Worm (Caenorhabditis elegans) whole organism, early embryonic: ENCODE measurements around the gene F40D4.17.

Experiments
- B0310.2 ChIP-seq: sonication (generic microtip); optimal IDR thresholded peaks from 2 replicates; lab custom pipeline; 2016; ENCODE audit warnings: mild to moderate bottlenecking, missing genetic modification characterization, missing compliant biosample characterization
- aly-1 ChIP-seq: sonication (generic microtip); optimal IDR thresholded peaks from 2 replicates; lab custom pipeline; 2016; ENCODE audit warnings: missing genetic modification characterization, missing compliant biosample characterization
- ama-1 ChIP-seq: fragments of 150-350 bp; optimal IDR thresholded peaks from 2 replicates; lab custom pipeline; 2014
- ceh-13 ChIP-seq: fragments of 200-800 bp; sonication (Bioruptor generic); optimal IDR thresholded peaks from 2 replicates; lab custom pipeline; 2018; ENCODE audit warnings: mild to moderate bottlenecking, missing genetic modification characterization, missing compliant biosample characterization
- ceh-36 ChIP-seq: sonication (generic microtip); optimal IDR thresholded peaks from 2 replicates; lab custom pipeline; 2016; ENCODE audit warnings: missing genetic modification characterization, inconsistent platforms, missing compliant biosample characterization
- ets-7 ChIP-seq: sonication (generic microtip); optimal IDR thresholded peaks from 2 replicates; lab custom pipeline; 2016; ENCODE audit warnings: missing genotype, missing genetic modification characterization, missing compliant biosample characterization
- flt-1 ChIP-seq: fragments of 200-800 bp; sonication (Bioruptor generic); IDR thresholded peaks from 2 replicates; pipeline ENCODE4 v1.3.6; 2022; ENCODE audit warnings: missing genetic modification characterization, missing compliant biosample characterization
- pes-1 ChIP-seq: fragments of 200-800 bp; sonication (Bioruptor generic); IDR thresholded peaks from 2 replicates; pipeline ENCODE4 v1.3.6; 2022; ENCODE audit warnings: missing genetic modification reagents, missing genetic modification characterization, missing compliant biosample characterization
- scrt-1 ChIP-seq: fragments of 200-800 bp; sonication (Bioruptor generic); IDR thresholded peaks from 2 replicates; pipeline ENCODE4 v1.3.6; 2022; ENCODE audit warnings: missing genetic modification characterization, missing compliant biosample characterization
- tbx-11 ChIP-seq: fragments of 200-800 bp; sonication (Bioruptor generic); IDR thresholded peaks from 2 replicates; pipeline ENCODE4 v1.3.6; 2022; ENCODE audit warnings: missing genetic modification characterization, missing compliant biosample characterization
- tra-4 ChIP-seq: sonication (generic microtip); optimal IDR thresholded peaks from 2 replicates; lab custom pipeline; 2017; ENCODE audit warnings: missing genetic modification characterization, missing compliant biosample characterization

DNA sequence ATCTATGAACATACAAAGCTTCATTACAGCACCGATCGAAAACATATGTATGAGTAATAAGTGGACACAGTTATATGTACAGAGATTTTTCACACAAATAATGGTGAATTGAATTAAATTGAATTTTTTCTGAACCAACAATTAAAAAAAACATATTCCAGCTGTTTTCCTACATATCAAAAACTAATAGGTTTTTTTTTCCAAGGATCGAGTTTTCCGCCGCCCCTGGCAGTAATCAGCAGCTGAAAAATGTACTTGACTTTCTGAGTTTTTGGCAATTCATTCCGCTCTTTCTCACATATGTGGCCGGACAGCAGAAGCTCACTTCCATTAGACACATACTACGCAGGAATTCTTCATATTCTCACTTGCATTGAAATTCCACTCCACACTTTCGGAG, 23.2 kb upstream of the F40D4.17 start, which contains the start of gene srh-174:
- TF ChIP-seq ama-1 (no peak), flt-1 (GFP tag; lab: Robert Waterston, UW) (no peak), ets-7 (tag; lab: Kevin White, UChicago) (no peak), pes-1 (GFP tag; lab: Robert Waterston, UW) (no peak), ceh-13 (no peak), aly-1 (tag; lab: Kevin White, UChicago) (no peak), ceh-36 (tag; lab: Kevin White, UChicago) (no peak), scrt-1 (GFP tag; lab: Robert Waterston, UW) (no peak), B0310.2 (tag; lab: Kevin White, UChicago) (no peak), tbx-11 (no peak), tra-4 (no peak)
